Worm (Caenorhabditis elegans) whole organism, mixed stage, embryonic: ENCODE measurements around the gene tin-10.

Experiments used
- M03D4.4 ChIP-seq: sonication (generic microtip); optimal IDR thresholded peaks from 2 replicates; lab custom pipeline; 2017; ENCODE audit warnings: mild to moderate bottlenecking, missing genetic modification characterization, missing compliant biosample characterization
- bed-3 ChIP-seq: fragments of 200-800 bp; sonication (Bioruptor generic); optimal IDR thresholded peaks from 3 replicates; lab custom pipeline; 2018; ENCODE audit warnings: mild to moderate bottlenecking, missing genetic modification characterization, moderate library complexity, missing compliant biosample characterization
- blmp-1 ChIP-seq: fragments of 150-350 bp; optimal IDR thresholded peaks from 2 replicates; lab custom pipeline; 2014; ENCODE audit warnings: missing biosample characterization, missing genetic modification characterization
- ceh-39 ChIP-seq: fragments of 150-350 bp; optimal IDR thresholded peaks from 2 replicates; lab custom pipeline; 2014; ENCODE audit warnings: missing biosample characterization, missing genetic modification characterization
- ceh-43 ChIP-seq: fragments of 200-800 bp; sonication (Bioruptor generic); optimal IDR thresholded peaks from 2 replicates; lab custom pipeline; 2018; ENCODE audit warnings: mild to moderate bottlenecking, missing genetic modification characterization, moderate library complexity, missing compliant biosample characterization
- ceh-83 ChIP-seq: fragments of 200-800 bp; sonication (Bioruptor generic); optimal IDR thresholded peaks from 2 replicates; lab custom pipeline; 2018; ENCODE audit warnings: mild to moderate bottlenecking, missing genetic modification characterization, missing compliant biosample characterization
- ces-1 ChIP-seq: fragments of 150-350 bp; optimal IDR thresholded peaks from 2 replicates; lab custom pipeline; 2014; ENCODE audit warnings: missing biosample characterization, missing genetic modification reagents, missing genetic modification characterization
- cnd-1 ChIP-seq: fragments of 200-800 bp; sonication (Bioruptor generic); optimal IDR thresholded peaks from 2 replicates; lab custom pipeline; 2018; ENCODE audit warnings: mild to moderate bottlenecking, missing genetic modification characterization, missing compliant biosample characterization
- drap-1 ChIP-seq: fragments of 200-800 bp; sonication (Bioruptor generic); optimal IDR thresholded peaks from 3 replicates; lab custom pipeline; 2018; ENCODE audit warnings: mild to moderate bottlenecking, missing genetic modification characterization, missing compliant biosample characterization
- elt-1 ChIP-seq: sonication (generic microtip); optimal IDR thresholded peaks from 2 replicates; lab custom pipeline; 2017; ENCODE audit warnings: missing genetic modification characterization, mild to moderate bottlenecking, missing compliant biosample characterization, antibody characterized with exemption, moderate library complexity, borderline replicate concordance; ENCODE audit not compliant: insufficient read depth
- flh-1 ChIP-seq: fragments of 200-800 bp; sonication (Bioruptor generic); optimal IDR thresholded peaks from 2 replicates; lab custom pipeline; 2018; ENCODE audit warnings: mild to moderate bottlenecking, missing genetic modification characterization, moderate library complexity, missing compliant biosample characterization
- hlh-1 ChIP-seq: fragments of 150-350 bp; optimal IDR thresholded peaks from 2 replicates; lab custom pipeline; 2014; ENCODE audit warnings: missing biosample characterization, missing genetic modification reagents, missing genetic modification characterization
- lin-32 ChIP-seq: fragments of 200-800 bp; sonication (Bioruptor generic); optimal IDR thresholded peaks from 2 replicates; lab custom pipeline; 2018; ENCODE audit warnings: mild to moderate bottlenecking, missing genetic modification characterization, missing compliant biosample characterization
- lsy-2 ChIP-seq: fragments of 150-350 bp; optimal IDR thresholded peaks from 2 replicates; lab custom pipeline; 2014; ENCODE audit warnings: missing biosample characterization, missing genetic modification characterization
- mab-5 ChIP-seq: fragments of 150-350 bp; optimal IDR thresholded peaks from 2 replicates; lab custom pipeline; 2014; ENCODE audit warnings: missing biosample characterization, missing genetic modification characterization
- mep-1 ChIP-seq: fragments of 150-350 bp; optimal IDR thresholded peaks from 2 replicates; lab custom pipeline; 2017; ENCODE audit warnings: missing biosample characterization, missing genetic modification reagents, missing genetic modification characterization, inconsistent platforms
- mls-2 ChIP-seq: sonication (generic microtip); optimal IDR thresholded peaks from 2 replicates; lab custom pipeline; 2016; ENCODE audit warnings: mild to moderate bottlenecking, missing genetic modification characterization, moderate library complexity, missing compliant biosample characterization
- nhr-12 ChIP-seq: fragments of 150-350 bp; optimal IDR thresholded peaks from 2 replicates; lab custom pipeline; 2014; ENCODE audit warnings: missing biosample characterization, missing genetic modification characterization
- nhr-2 ChIP-seq: fragments of 150-350 bp; optimal IDR thresholded peaks from 2 replicates; lab custom pipeline; 2014; ENCODE audit warnings: missing biosample characterization, missing genetic modification characterization
- nhr-76 ChIP-seq: sonication (generic microtip); optimal IDR thresholded peaks from 2 replicates; lab custom pipeline; 2017; ENCODE audit warnings: missing biosample characterization, missing genetic modification characterization
- pha-4 ChIP-seq: fragments of 150-350 bp; optimal IDR thresholded peaks from 2 replicates; lab custom pipeline; 2018; ENCODE audit warnings: missing biosample characterization, missing genetic modification reagents, missing genetic modification characterization
- sem-2 ChIP-seq: fragments of 200-800 bp; sonication (Bioruptor generic); optimal IDR thresholded peaks from 2 replicates; lab custom pipeline; 2018; ENCODE audit warnings: mild to moderate bottlenecking, missing genetic modification characterization, missing compliant biosample characterization
- sptf-1 ChIP-seq: sonication (generic microtip); optimal IDR thresholded peaks from 2 replicates; lab custom pipeline; 2017; ENCODE audit warnings: mild to moderate bottlenecking, missing genetic modification characterization, moderate library complexity, missing compliant biosample characterization
- tbx-8 ChIP-seq: fragments of 200-800 bp; sonication (Bioruptor generic); optimal IDR thresholded peaks from 2 replicates; lab custom pipeline; 2018; ENCODE audit warnings: mild to moderate bottlenecking, missing genetic modification characterization, moderate library complexity, missing compliant biosample characterization
- unc-120 ChIP-seq: sonication (generic microtip); optimal IDR thresholded peaks from 2 replicates; lab custom pipeline; 2017; ENCODE audit warnings: missing genetic modification characterization, missing compliant biosample characterization; ENCODE audit not compliant: poor library complexity, severe bottlenecking
- unc-39 ChIP-seq: fragments of 150-350 bp; optimal IDR thresholded peaks from 2 replicates; lab custom pipeline; 2014; ENCODE audit warnings: missing biosample characterization, missing genetic modification characterization
- unc-62 ChIP-seq: fragments of 150-350 bp; optimal IDR thresholded peaks from 2 replicates; lab custom pipeline; 2014; ENCODE audit warnings: missing biosample characterization, missing genetic modification reagents, missing genetic modification characterization
- zip-8 ChIP-seq: fragments of 150-350 bp; optimal IDR thresholded peaks from 2 replicates; lab custom pipeline; 2014; ENCODE audit warnings: missing biosample characterization, missing genetic modification characterization
- ztf-11 ChIP-seq: fragments of 150-350 bp; optimal IDR thresholded peaks from 2 replicates; lab custom pipeline; 2014; ENCODE audit warnings: missing biosample characterization, missing genetic modification characterization

The tin-10 gene

DNA sequence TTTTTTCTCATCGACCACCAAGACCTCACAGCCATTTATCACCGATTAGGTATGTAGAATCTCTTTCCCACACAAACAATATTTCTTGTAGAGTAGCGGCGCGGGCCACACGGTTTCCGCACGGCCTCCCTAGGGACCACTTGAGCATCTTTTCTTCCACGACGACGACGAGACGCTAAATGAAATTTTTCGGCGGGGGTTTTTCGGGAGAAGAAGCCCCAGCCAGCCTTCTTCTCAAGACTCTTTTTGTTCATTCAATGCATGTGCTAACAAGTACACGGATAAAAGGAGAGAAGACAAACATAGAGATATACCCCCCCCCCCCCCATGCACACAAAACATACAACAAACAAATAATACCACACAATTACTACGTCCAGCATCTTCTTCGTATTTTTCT, 43.6 kb downstream of the tin-10 start:
- TF ChIP-seq mab-5 (tag; lab: Kevin White, UChicago) (no peak), ces-1 (GFP tag; lab: Kevin White, UChicago) (peak; percentile 58)

DNA sequence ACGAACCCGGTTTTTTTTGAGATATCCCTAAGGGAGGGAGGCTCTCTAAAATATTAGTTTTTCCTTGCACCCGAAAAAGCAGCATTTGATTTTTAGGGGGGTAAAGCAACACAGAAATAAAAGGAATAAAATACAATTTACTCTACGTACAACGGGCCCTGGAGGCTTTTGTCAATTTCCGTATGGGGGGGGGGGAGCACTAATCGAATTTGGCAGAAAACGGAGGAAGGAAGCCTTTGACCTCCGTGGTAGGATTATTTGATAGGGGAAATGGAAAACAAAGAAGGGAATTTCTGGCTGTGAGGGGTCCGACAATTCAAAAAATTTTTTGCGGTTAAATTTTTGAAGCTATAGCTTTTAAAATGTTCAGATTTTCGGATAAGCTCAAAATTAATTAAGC, 44.7 kb downstream of the tin-10 start:
- TF ChIP-seq sptf-1 (tag; lab: Kevin White, UChicago) (peak; percentile 24), ceh-83 (GFP tag; lab: Kevin White, UChicago) (peak; percentile 41), ces-1 (GFP tag; lab: Kevin White, UChicago) (peak; percentile 87), mls-2 (tag; lab: Kevin White, UChicago) (no peak), nhr-12 (tag; lab: Kevin White, UChicago) (no peak)

ce11 chrIII:11456577-11456976, 46.1 kb downstream of the tin-10 start, which contains the start of gene plr-1:
plr-1 (plus strand) TSS chrIII:11456877.
- TF ChIP-seq ces-1 (GFP tag; lab: Kevin White, UChicago): peak; percentile 44
- TF ChIP-seq drap-1 (GFP tag; lab: Kevin White, UChicago): no peak
- TF ChIP-seq, all 35 proteins: peak for 1

DNA sequence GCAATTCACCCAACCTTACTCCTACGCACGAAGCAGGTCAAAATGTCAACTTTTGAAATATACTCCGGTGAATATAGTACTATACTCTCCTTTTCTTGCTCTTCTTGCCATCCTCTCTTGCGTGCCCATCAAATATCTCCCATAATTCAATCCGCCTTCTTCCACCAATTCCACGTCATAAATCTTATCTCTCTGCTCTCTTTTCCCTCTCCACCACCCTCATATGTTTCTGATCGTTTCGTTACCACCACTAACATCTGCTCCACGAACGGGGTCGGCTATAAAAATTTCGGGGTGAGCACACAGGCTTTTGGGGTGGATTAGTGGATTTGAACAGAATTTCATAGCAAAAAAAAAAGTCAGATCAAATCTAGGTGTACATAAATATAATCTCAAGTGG, 48.7 kb downstream of the tin-10 start:
- no peak for TF ChIP-seq nhr-2
- TF ChIP-seq mep-1 (tag; lab: Kevin White, UChicago): no peak
- TF ChIP-seq ceh-43 (GFP tag; lab: Kevin White, UChicago): no peak
- no peak for TF ChIP-seq blmp-1 (tag; lab: Kevin White, UChicago)
- peak; percentile 19 for TF ChIP-seq unc-62
- TF ChIP-seq nhr-12 (tag; lab: Kevin White, UChicago): no peak
- TF ChIP-seq ztf-11 (tag; lab: Kevin White, UChicago): no peak
- TF ChIP-seq unc-39 (tag; lab: Kevin White, UChicago): no peak
- TF ChIP-seq nhr-76 (tag; lab: Kevin White, UChicago): no peak
- TF ChIP-seq mab-5 (tag; lab: Kevin White, UChicago): peak; percentile 45
- TF ChIP-seq ces-1 (GFP tag; lab: Kevin White, UChicago): no peak
- no peak for TF ChIP-seq zip-8 (tag; lab: Kevin White, UChicago)
- TF ChIP-seq mls-2 (tag; lab: Kevin White, UChicago): no peak
- TF ChIP-seq ceh-39 (tag; lab: Kevin White, UChicago): no peak
- no peak for TF ChIP-seq tbx-8 (GFP tag; lab: Kevin White, UChicago)
- TF ChIP-seq, all 35 proteins: peak for 2

ce11 chrIII:11452530-11452929, 50.1 kb downstream of the tin-10 start:
- TF ChIP-seq elt-1 (tag; lab: Kevin White, UChicago): no peak
- TF ChIP-seq nhr-2: peak; percentile 48
- TF ChIP-seq unc-62: peak; percentile 92

ce11 chrIII:11451380-11451779, 51.3 kb downstream of the tin-10 start:
- no peak for TF ChIP-seq bed-3 (GFP tag; lab: Kevin White, UChicago)
- TF ChIP-seq lsy-2 (tag; lab: Kevin White, UChicago): no peak
- TF ChIP-seq mls-2 (tag; lab: Kevin White, UChicago): no peak
- TF ChIP-seq sem-2: no peak
- TF ChIP-seq flh-1 (GFP tag; lab: Kevin White, UChicago): no peak
- no peak for TF ChIP-seq mep-1 (tag; lab: Kevin White, UChicago)
- TF ChIP-seq ceh-43 (GFP tag; lab: Kevin White, UChicago): no peak
- TF ChIP-seq nhr-2: no peak
- no peak for TF ChIP-seq nhr-76 (tag; lab: Kevin White, UChicago)
- TF ChIP-seq cnd-1: no peak
- TF ChIP-seq elt-1 (tag; lab: Kevin White, UChicago): no peak
- no peak for TF ChIP-seq hlh-1 (tag; lab: Kevin White, UChicago)
- no peak for TF ChIP-seq unc-120 (tag; lab: Kevin White, UChicago)
- TF ChIP-seq sptf-1 (tag; lab: Kevin White, UChicago): no peak
- no peak for TF ChIP-seq mab-5 (tag; lab: Kevin White, UChicago)
- TF ChIP-seq M03D4.4 (tag; lab: Kevin White, UChicago): no peak
- TF ChIP-seq lin-32 (GFP tag; lab: Kevin White, UChicago): no peak
- TF ChIP-seq pha-4: no peak
